Worm (Caenorhabditis elegans) whole organism, L3 larva: ENCODE measurements around the gene sas-5.

ENCODE experiments used
- aly-2 ChIP-seq: fragments of 150-350 bp; optimal IDR thresholded peaks from 2 replicates; lab custom pipeline; 2014; ENCODE audit warnings: missing biosample characterization, missing genetic modification characterization
- ama-1 ChIP-seq: fragments of 150-350 bp; optimal IDR thresholded peaks from 2 replicates; lab custom pipeline; 2018
- ceh-16 ChIP-seq: sonication (generic microtip); optimal IDR thresholded peaks from 2 replicates; lab custom pipeline; 2017; ENCODE audit warnings: missing biosample characterization, missing genetic modification characterization
- ceh-28 ChIP-seq: fragments of 150-350 bp; optimal IDR thresholded peaks from 2 replicates; lab custom pipeline; 2014; ENCODE audit warnings: missing biosample characterization, missing genetic modification reagents, missing genetic modification characterization
- ceh-82 ChIP-seq: fragments of 150-350 bp; optimal IDR thresholded peaks from 2 replicates; lab custom pipeline; 2014; ENCODE audit warnings: missing biosample characterization, missing genetic modification characterization
- ceh-9 ChIP-seq: sonication (generic microtip); optimal IDR thresholded peaks from 2 replicates; lab custom pipeline; 2018; ENCODE audit warnings: missing biosample characterization, missing genetic modification characterization
- daf-12 ChIP-seq: fragments of 150-350 bp; optimal IDR thresholded peaks from 2 replicates; lab custom pipeline; 2014; ENCODE audit warnings: missing biosample characterization, missing genetic modification reagents, missing genetic modification characterization
- egl-27 ChIP-seq: sonication (generic microtip); optimal IDR thresholded peaks from 4 replicates; lab custom pipeline; 2017; ENCODE audit warnings: missing biosample characterization, missing genetic modification reagents, missing genetic modification characterization
- egl-5 ChIP-seq: fragments of 150-350 bp; optimal IDR thresholded peaks from 2 replicates; lab custom pipeline; 2017; ENCODE audit warnings: missing biosample characterization, missing genetic modification reagents, missing genetic modification characterization, inconsistent platforms
- elt-1 ChIP-seq: fragments of 150-350 bp; optimal IDR thresholded peaks from 2 replicates; lab custom pipeline; 2014; ENCODE audit warnings: missing biosample characterization, missing genetic modification characterization
- elt-2 ChIP-seq: sonication (generic microtip); optimal IDR thresholded peaks from 2 replicates; lab custom pipeline; 2016; ENCODE audit warnings: missing genetic modification reagents, mild to moderate bottlenecking, missing genetic modification characterization, missing compliant biosample characterization
- elt-3 ChIP-seq, 3 experiments: fragments of 150-350 bp in 1 of 3; sonication (generic microtip) in 2 of 3; optimal IDR thresholded peaks; 2 replicates in 2 of 3; 4 replicates in 1 of 3; lab custom pipeline; 2014 to 2017; ENCODE audit warnings: missing biosample characterization in 3 of 3, missing genetic modification characterization in 3 of 3
- eor-1 ChIP-seq, 2 experiments: fragments of 150-350 bp; optimal IDR thresholded peaks; 2 replicates each; lab custom pipeline; 2014 to 2018; ENCODE audit warnings: missing biosample characterization in 2 of 2, missing genetic modification characterization in 2 of 2
- fkh-2 ChIP-seq: fragments of 150-350 bp; optimal IDR thresholded peaks from 2 replicates; lab custom pipeline; 2014; ENCODE audit warnings: missing biosample characterization, missing genetic modification reagents, missing genetic modification characterization
- fos-1 ChIP-seq: fragments of 150-350 bp; optimal IDR thresholded peaks from 2 replicates; lab custom pipeline; 2014; ENCODE audit warnings: missing biosample characterization, missing genetic modification characterization
- hmg-11 ChIP-seq: sonication (generic microtip); optimal IDR thresholded peaks from 2 replicates; lab custom pipeline; 2016; ENCODE audit warnings: missing genetic modification characterization, missing compliant biosample characterization
- jun-1 ChIP-seq: fragments of 150-350 bp; optimal IDR thresholded peaks from 2 replicates; lab custom pipeline; 2014; ENCODE audit warnings: missing biosample characterization, missing genetic modification reagents, missing genetic modification characterization
- lin-15B ChIP-seq: fragments of 150-350 bp; optimal IDR thresholded peaks from 2 replicates; lab custom pipeline; 2014; ENCODE audit warnings: missing biosample characterization, missing genetic modification characterization
- lin-39 ChIP-seq: fragments of 150-350 bp; optimal IDR thresholded peaks from 2 replicates; lab custom pipeline; 2018; ENCODE audit warnings: missing biosample characterization, missing genetic modification reagents, missing genetic modification characterization
- lsy-12 ChIP-seq: sonication (generic microtip); optimal IDR thresholded peaks from 2 replicates; lab custom pipeline; 2016; ENCODE audit warnings: mild to moderate bottlenecking, missing genetic modification characterization, missing compliant biosample characterization
- mml-1 ChIP-seq: fragments of 150-350 bp; sonication (generic microtip); optimal IDR thresholded peaks from 3 replicates; lab custom pipeline; 2014; ENCODE audit warnings: missing biosample characterization, missing genetic modification characterization
- nfya-1 ChIP-seq: sonication (generic microtip); optimal IDR thresholded peaks from 2 replicates; lab custom pipeline; 2017; ENCODE audit warnings: missing genetic modification characterization, mild to moderate bottlenecking, missing compliant biosample characterization, antibody characterized with exemption, moderate library complexity; ENCODE audit not compliant: insufficient read depth
- nhr-11 ChIP-seq: fragments of 150-350 bp; optimal IDR thresholded peaks from 2 replicates; lab custom pipeline; 2014; ENCODE audit warnings: missing biosample characterization, missing genetic modification characterization
- nhr-12 ChIP-seq: fragments of 150-350 bp; optimal IDR thresholded peaks from 2 replicates; lab custom pipeline; 2014; ENCODE audit warnings: missing biosample characterization, missing genetic modification characterization
- nhr-23 ChIP-seq: fragments of 150-350 bp; optimal IDR thresholded peaks from 2 replicates; lab custom pipeline; 2014; ENCODE audit warnings: missing biosample characterization, missing genetic modification reagents, missing genetic modification characterization
- nhr-237 ChIP-seq: fragments of 150-350 bp; optimal IDR thresholded peaks from 2 replicates; lab custom pipeline; 2014; ENCODE audit warnings: missing biosample characterization, missing genetic modification characterization
- nhr-25 ChIP-seq: sonication (generic microtip); optimal IDR thresholded peaks from 2 replicates; lab custom pipeline; 2017; ENCODE audit warnings: missing biosample characterization, missing genetic modification characterization
- nhr-28 ChIP-seq: fragments of 150-350 bp; optimal IDR thresholded peaks from 2 replicates; lab custom pipeline; 2014; ENCODE audit warnings: missing biosample characterization, missing genetic modification characterization
- nhr-43 ChIP-seq: sonication (generic microtip); optimal IDR thresholded peaks from 2 replicates; lab custom pipeline; 2016; ENCODE audit warnings: mild to moderate bottlenecking, missing genetic modification characterization, missing compliant biosample characterization; ENCODE audit not compliant: poor library complexity, severe bottlenecking
- nhr-67 ChIP-seq: fragments of 150-350 bp; optimal IDR thresholded peaks from 2 replicates; lab custom pipeline; 2014; ENCODE audit warnings: missing biosample characterization, missing genetic modification characterization
- nhr-76 ChIP-seq: fragments of 150-350 bp; sonication (generic microtip); optimal IDR thresholded peaks from 5 replicates; lab custom pipeline; 2014; ENCODE audit warnings: missing biosample characterization, missing genetic modification characterization
- nhr-77 ChIP-seq: fragments of 150-350 bp; optimal IDR thresholded peaks from 2 replicates; lab custom pipeline; 2014; ENCODE audit warnings: missing biosample characterization, missing genetic modification characterization
- pha-4 ChIP-seq: fragments of 150-350 bp; optimal IDR thresholded peaks from 2 replicates; lab custom pipeline; 2014; ENCODE audit warnings: missing biosample characterization, missing genetic modification reagents, missing genetic modification characterization
- pqm-1 ChIP-seq: fragments of 150-350 bp; optimal IDR thresholded peaks from 2 replicates; lab custom pipeline; 2017; ENCODE audit warnings: missing biosample characterization, missing genetic modification characterization, inconsistent platforms
- sea-2 ChIP-seq: fragments of 150-350 bp; sonication (generic microtip); optimal IDR thresholded peaks from 4 replicates; lab custom pipeline; 2014; ENCODE audit warnings: missing biosample characterization, missing genetic modification reagents, missing genetic modification characterization
- skn-1 ChIP-seq: fragments of 150-350 bp; optimal IDR thresholded peaks from 2 replicates; lab custom pipeline; 2014; ENCODE audit warnings: missing biosample characterization, missing genetic modification characterization
- snpc-4 ChIP-seq: fragments of 150-350 bp; optimal IDR thresholded peaks from 2 replicates; lab custom pipeline; 2014; ENCODE audit warnings: missing biosample characterization, missing genetic modification characterization
- tbx-2 ChIP-seq: sonication (generic microtip); optimal IDR thresholded peaks from 2 replicates; lab custom pipeline; 2016; ENCODE audit warnings: mild to moderate bottlenecking, missing genetic modification characterization, missing compliant biosample characterization
- unc-39 ChIP-seq: sonication (generic microtip); optimal IDR thresholded peaks from 4 replicates; lab custom pipeline; 2017; ENCODE audit warnings: missing biosample characterization, missing genetic modification characterization
- unc-62 ChIP-seq: fragments of 150-350 bp; sonication (generic microtip); optimal IDR thresholded peaks from 4 replicates; lab custom pipeline; 2014; ENCODE audit warnings: missing biosample characterization, missing genetic modification reagents, missing genetic modification characterization
- zag-1 ChIP-seq: fragments of 150-350 bp; optimal IDR thresholded peaks from 2 replicates; lab custom pipeline; 2014; ENCODE audit warnings: missing biosample characterization, missing genetic modification characterization
- ztf-11 ChIP-seq: fragments of 150-350 bp; optimal IDR thresholded peaks from 2 replicates; lab custom pipeline; 2014; ENCODE audit warnings: missing biosample characterization, missing genetic modification characterization

The sas-5 gene

DNA sequence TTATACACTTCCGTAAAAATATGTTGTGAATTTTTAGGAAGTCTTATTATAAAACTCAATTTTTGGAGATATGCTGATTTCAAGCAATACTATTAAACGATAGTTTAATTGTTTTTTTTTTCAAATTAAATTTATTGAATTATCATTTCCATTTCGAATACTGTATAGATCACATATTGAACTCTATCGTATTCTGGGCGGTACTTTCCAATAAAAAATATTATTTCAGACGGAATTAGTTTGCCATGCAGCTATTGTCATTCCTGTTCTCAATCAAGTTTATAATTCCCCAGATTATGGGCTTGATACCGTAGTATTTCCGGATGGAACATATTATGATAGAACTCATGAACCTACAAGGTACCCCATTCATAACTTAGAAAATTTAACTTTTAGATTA lies 36.0 kb upstream of the sas-5 start:
- TF ChIP-seq jun-1 (tag; lab: Kevin White, UChicago) (no peak), lsy-12 (no peak), nhr-43 (tag; lab: Kevin White, UChicago) (peak; percentile 39), nfya-1 (peak; percentile 27), pqm-1 (tag; lab: Kevin White, UChicago) (peak; percentile 11), pha-4 (tag; lab: Kevin White, UChicago) (peak; percentile 39), lin-15B (no peak), unc-39 (tag; lab: Kevin White, UChicago) (no peak)
- TF ChIP-seq, all 47 proteins: peak for 4

- TF ChIP-seq unc-62 (GFP tag; lab: Kevin White, UChicago) (no peak), lin-15B (no peak), aly-2 (tag; lab: Kevin White, UChicago) (no peak), nhr-11 (tag; lab: Kevin White, UChicago) (no peak), ceh-9 (tag; lab: Kevin White, UChicago) (no peak), nfya-1 (no peak), ceh-16 (tag; lab: Kevin White, UChicago) (no peak), snpc-4 (no peak), pha-4 (tag; lab: Kevin White, UChicago) (no peak), hmg-11 (no peak), sea-2 (GFP tag; lab: Kevin White, UChicago) (no peak), nhr-237 (no peak), zag-1 (tag; lab: Kevin White, UChicago) (no peak), fkh-2 (tag; lab: Kevin White, UChicago) (no peak), nhr-23 (tag; lab: Kevin White, UChicago) (no peak), elt-2 (tag; lab: Kevin White, UChicago) (no peak), lin-39 (tag; lab: Kevin White, UChicago) (no peak), nhr-77 (tag; lab: Kevin White, UChicago) (no peak), ceh-82 (tag; lab: Kevin White, UChicago) (no peak), fos-1 (tag; lab: Kevin White, UChicago) (no peak)
Measured at ce11 chrV:11580826-11581225, 29.7 kb upstream of the sas-5 start, which contains the start of gene srx-90. Gene srx-90, plus strand, starts transcription at chrV:11581126.

ce11 chrV:11583212-11583611 lies 27.3 kb upstream of the sas-5 start, which contains the start of gene srx-88:
Gene srx-88, plus strand, starts transcription at chrV:11583512.
- no peak for TF ChIP-seq hmg-11
- TF ChIP-seq egl-27 (tag; lab: Kevin White, UChicago) = no peak
- no peak for TF ChIP-seq eor-1 (tag; optimal IDR thresholded peaks at IDR 0.05; lab: Kevin White, UChicago)
- no peak for TF ChIP-seq egl-5
- no peak for TF ChIP-seq elt-2 (tag; lab: Kevin White, UChicago)
- no peak for TF ChIP-seq fos-1 (tag; lab: Kevin White, UChicago)
- no peak for TF ChIP-seq lin-15B
- TF ChIP-seq elt-3 (tag; optimal IDR thresholded peaks at IDR 0.05; lab: Kevin White, UChicago) = no peak
- no peak for TF ChIP-seq daf-12 (tag; lab: Kevin White, UChicago)
- no peak for TF ChIP-seq nhr-12 (tag; lab: Kevin White, UChicago)
- no peak for TF ChIP-seq elt-1
- TF ChIP-seq tbx-2 (tag; lab: Kevin White, UChicago) = no peak

- peak; percentile 95 for TF ChIP-seq snpc-4
- TF ChIP-seq tbx-2 (tag; lab: Kevin White, UChicago) = no peak
- no peak for TF ChIP-seq lsy-12
- no peak for TF ChIP-seq nhr-237
- no peak for TF ChIP-seq lin-15B
- TF ChIP-seq elt-2 (tag; lab: Kevin White, UChicago) = peak; percentile 16
- TF ChIP-seq unc-62 (GFP tag; lab: Kevin White, UChicago) = no peak
- no peak for TF ChIP-seq egl-27 (tag; lab: Kevin White, UChicago)
- peak; percentile 60 for TF ChIP-seq ama-1
- TF ChIP-seq fos-1 (tag; lab: Kevin White, UChicago) = no peak
- TF ChIP-seq eor-1 (tag; optimal IDR thresholded peaks at IDR 0.05; lab: Kevin White, UChicago) = no peak
- no peak for TF ChIP-seq unc-39 (tag; lab: Kevin White, UChicago)
- TF ChIP-seq elt-3 (tag; optimal IDR thresholded peaks at IDR 0.05; lab: Kevin White, UChicago) = peak in 1 of 3 experiments; percentile 57
- TF ChIP-seq nhr-12 (tag; lab: Kevin White, UChicago) = no peak
- no peak for TF ChIP-seq mml-1
- TF ChIP-seq daf-12 (tag; lab: Kevin White, UChicago) = no peak
- TF ChIP-seq pha-4 (tag; lab: Kevin White, UChicago) = no peak
- TF ChIP-seq ceh-82 (tag; lab: Kevin White, UChicago) = peak; percentile 40
- peak; percentile 5 for TF ChIP-seq nfya-1
- TF ChIP-seq ztf-11 (tag; lab: Kevin White, UChicago) = no peak
- no peak for TF ChIP-seq jun-1 (tag; lab: Kevin White, UChicago)
- TF ChIP-seq nhr-28 (tag; lab: Kevin White, UChicago) = no peak
- no peak for TF ChIP-seq zag-1 (tag; lab: Kevin White, UChicago)
- peak; percentile 18 for TF ChIP-seq nhr-77 (tag; lab: Kevin White, UChicago)
- TF ChIP-seq fkh-2 (tag; lab: Kevin White, UChicago) = no peak
- TF ChIP-seq nhr-25 (tag; lab: Kevin White, UChicago) = peak; percentile 41
- TF ChIP-seq hmg-11 = no peak
- TF ChIP-seq aly-2 (tag; lab: Kevin White, UChicago) = no peak
- TF ChIP-seq ceh-9 (tag; lab: Kevin White, UChicago) = no peak
- no peak for TF ChIP-seq nhr-23 (tag; lab: Kevin White, UChicago)
- TF ChIP-seq nhr-76 (tag; lab: Kevin White, UChicago) = no peak
- no peak for TF ChIP-seq ceh-28 (tag; lab: Kevin White, UChicago)
- peak; percentile 34 for TF ChIP-seq pqm-1 (tag; lab: Kevin White, UChicago)
- no peak for TF ChIP-seq sea-2 (GFP tag; lab: Kevin White, UChicago)
- no peak for TF ChIP-seq egl-5
- no peak for TF ChIP-seq nhr-67 (tag; lab: Kevin White, UChicago)
- peak; percentile 74 for TF ChIP-seq nhr-43 (tag; lab: Kevin White, UChicago)
- no peak for TF ChIP-seq skn-1 (tag; lab: Kevin White, UChicago)
- TF ChIP-seq lin-39 (tag; lab: Kevin White, UChicago) = no peak
Measured at ce11 chrV:11585122-11585521, 25.4 kb upstream of the sas-5 start.
